Fruit fly (Drosophila melanogaster) whole organism, embryonic: ENCODE measurements around the gene CG13671.
A peak's percentile ranks its signal among the peaks of the same experiment; 100 is the strongest.

Experiments used
- Adf1 ChIP-seq: fragments of 200-800 bp; sonication (Bioruptor generic); IDR thresholded peaks from 2 replicates; pipeline ENCODE4 v1.3.6; 2022; ENCODE audit warnings: missing biosample characterization, missing genetic modification characterization
- Asciz ChIP-seq: fragments of 200-800 bp; sonication (Bioruptor generic); optimal IDR thresholded peaks from 2 replicates; lab custom pipeline; 2017; ENCODE audit warnings: missing biosample characterization, mild to moderate bottlenecking, missing genetic modification characterization, missing genetic modification reagents
- BEAF-32 ChIP-seq: fragments of 200-800 bp; sonication (Bioruptor generic); optimal IDR thresholded peaks from 3 replicates; lab custom pipeline; 2017; ENCODE audit warnings: missing biosample characterization, missing genetic modification characterization, mild to moderate bottlenecking, moderate library complexity, missing genetic modification reagents
- CG14860 ChIP-seq: fragments of 200-800 bp; sonication (Bioruptor generic); IDR thresholded peaks from 3 replicates; pipeline ENCODE4 v1.3.6; 2022; ENCODE audit warnings: missing biosample characterization, missing genetic modification characterization; ENCODE audit not compliant: partially characterized antibody
- CG15479 ChIP-seq: fragments of 200-800 bp; sonication (Bioruptor generic); optimal IDR thresholded peaks from 3 replicates; lab custom pipeline; 2019; ENCODE audit warnings: missing biosample characterization, mild to moderate bottlenecking, missing genetic modification characterization, moderate library complexity
- CG16813 ChIP-seq: fragments of 200-800 bp; sonication (Bioruptor generic); IDR thresholded peaks from 3 replicates; pipeline ENCODE4 v1.3.6; 2022; ENCODE audit warnings: missing biosample characterization, missing genetic modification characterization; ENCODE audit not compliant: partially characterized antibody
- CG16863 ChIP-seq: fragments of 200-800 bp; sonication (Bioruptor generic); optimal IDR thresholded peaks from 3 replicates; lab custom pipeline; 2016; ENCODE audit warnings: missing biosample characterization, missing genetic modification characterization
- CG2116 ChIP-seq: fragments of 200-800 bp; sonication (Bioruptor generic); optimal IDR thresholded peaks from 3 replicates; lab custom pipeline; 2018; ENCODE audit warnings: missing biosample characterization, mild to moderate bottlenecking, missing genetic modification characterization
- CG31388 ChIP-seq: fragments of 200-800 bp; sonication (Bioruptor generic); optimal IDR thresholded peaks from 2 replicates; lab custom pipeline; 2016; ENCODE audit warnings: missing biosample characterization, missing genetic modification characterization
- CG3838 ChIP-seq: fragments of 200-800 bp; sonication (Bioruptor generic); optimal IDR thresholded peaks from 3 replicates; lab custom pipeline; 2016; ENCODE audit warnings: missing biosample characterization, missing genetic modification characterization
- CG42726 ChIP-seq: fragments of 200-800 bp; sonication (Bioruptor generic); IDR thresholded peaks from 2 replicates; pipeline ENCODE4 v1.3.6; 2022; ENCODE audit warnings: missing biosample characterization, missing genetic modification characterization; ENCODE audit not compliant: partially characterized antibody
- CG6272 ChIP-seq: fragments of 200-800 bp; sonication (Bioruptor generic); IDR thresholded peaks from 2 replicates; pipeline ENCODE4 v1.3.6; 2022; ENCODE audit warnings: missing biosample characterization, missing genetic modification characterization
- CG7271 ChIP-seq: fragments of 200-800 bp; sonication (Bioruptor generic); optimal IDR thresholded peaks from 2 replicates; lab custom pipeline; 2018; ENCODE audit warnings: missing biosample characterization, mild to moderate bottlenecking, missing genetic modification characterization, moderate library complexity
- CG8089 ChIP-seq: fragments of 200-800 bp; sonication (Bioruptor generic); optimal IDR thresholded peaks from 3 replicates; lab custom pipeline; 2016; ENCODE audit warnings: missing biosample characterization, missing genetic modification characterization
- Chrac-16 ChIP-seq: fragments of 200-800 bp; sonication (Bioruptor generic); optimal IDR thresholded peaks from 3 replicates; lab custom pipeline; 2016; ENCODE audit warnings: missing biosample characterization, missing genetic modification characterization
- D19A ChIP-seq: fragments of 200-800 bp; optimal IDR thresholded peaks from 3 replicates; lab custom pipeline; 2019; ENCODE audit warnings: missing biosample characterization, mild to moderate bottlenecking, missing genetic modification characterization, moderate library complexity
- Doc2 ChIP-seq: fragments of 200-800 bp; sonication (Bioruptor generic); IDR thresholded peaks from 2 replicates; pipeline ENCODE4 v1.3.6; 2022; ENCODE audit warnings: missing biosample characterization, missing genetic modification characterization
- E2f1 ChIP-seq: fragments of 200-800 bp; sonication (Bioruptor generic); IDR thresholded peaks from 2 replicates; pipeline ENCODE4 v1.3.6; 2022; ENCODE audit warnings: missing biosample characterization, missing genetic modification characterization
- ERR ChIP-seq: fragments of 200-800 bp; sonication (Bioruptor generic); optimal IDR thresholded peaks from 2 replicates; lab custom pipeline; 2016; ENCODE audit warnings: missing biosample characterization, missing genetic modification characterization
- Ets65A ChIP-seq: fragments of 200-800 bp; sonication (Bioruptor generic); peaks from one replicate; lab custom pipeline; 2016; ENCODE audit warnings: missing biosample characterization, missing genetic modification characterization
- Ets97D ChIP-seq: fragments of 200-800 bp; sonication (Bioruptor generic); optimal IDR thresholded peaks from 3 replicates; lab custom pipeline; 2016; ENCODE audit warnings: missing biosample characterization, missing genetic modification characterization
- HmgZ ChIP-seq: fragments of 200-800 bp; sonication (Bioruptor generic); optimal IDR thresholded peaks from 2 replicates; lab custom pipeline; 2018; ENCODE audit warnings: missing biosample characterization, mild to moderate bottlenecking, missing genetic modification characterization
- Hr78 ChIP-seq, 2 experiments: fragments of 200-800 bp in 1 of 2; fragments of >200 bp in 1 of 2; sonication (Bioruptor generic) in 1 of 2; optimal IDR thresholded peaks; 2 replicates each; lab custom pipeline; 2017 to 2019; ENCODE audit warnings: missing biosample characterization in 2 of 2, missing genetic modification characterization in 2 of 2, mild to moderate bottlenecking in 1 of 2, moderate library complexity in 1 of 2
- Meics ChIP-seq: fragments of 200-800 bp; sonication (Bioruptor generic); optimal IDR thresholded peaks from 2 replicates; lab custom pipeline; 2017; ENCODE audit warnings: missing biosample characterization, mild to moderate bottlenecking, missing genetic modification characterization
- NC2β ChIP-seq: fragments of 200-800 bp; sonication (Bioruptor generic); optimal IDR thresholded peaks from 2 replicates; lab custom pipeline; 2016; ENCODE audit warnings: missing biosample characterization, missing genetic modification characterization
- NFAT ChIP-seq: fragments of 200-800 bp; sonication (Bioruptor generic); IDR thresholded peaks from 2 replicates; pipeline ENCODE4 v1.3.6; 2022; ENCODE audit warnings: missing biosample characterization, missing genetic modification characterization
- Neu2 ChIP-seq: fragments of 200-800 bp; sonication (Bioruptor generic); optimal IDR thresholded peaks from 3 replicates; lab custom pipeline; 2016; ENCODE audit warnings: missing biosample characterization, missing genetic modification characterization, borderline replicate concordance
- PHDP ChIP-seq: fragments of 200-800 bp; sonication (Bioruptor generic); optimal IDR thresholded peaks from 3 replicates; lab custom pipeline; 2018; ENCODE audit warnings: missing biosample characterization, mild to moderate bottlenecking, missing genetic modification characterization, moderate library complexity
- Rx ChIP-seq: fragments of 200-800 bp; sonication (Bioruptor generic); IDR thresholded peaks from 2 replicates; pipeline ENCODE4 v1.3.6; 2022; ENCODE audit warnings: missing biosample characterization, missing genetic modification characterization
- Sry-δ ChIP-seq: fragments of 200-800 bp; sonication (Bioruptor generic); optimal IDR thresholded peaks from 2 replicates; lab custom pipeline; 2016; ENCODE audit warnings: missing biosample characterization, missing genetic modification characterization
- al ChIP-seq: fragments of 200-800 bp; sonication (Bioruptor generic); IDR thresholded peaks from 2 replicates; pipeline ENCODE4 v1.3.6; 2022; ENCODE audit warnings: missing biosample characterization, missing genetic modification characterization
- amos ChIP-seq: fragments of 200-800 bp; sonication (Bioruptor generic); IDR thresholded peaks from 2 replicates; pipeline ENCODE4 v1.3.6; 2022; ENCODE audit warnings: missing biosample characterization, missing genetic modification characterization; ENCODE audit not compliant: partially characterized antibody
- ap ChIP-seq: fragments of 200-800 bp; sonication (Bioruptor generic); IDR thresholded peaks from 2 replicates; pipeline ENCODE4 v1.3.6; 2022; ENCODE audit warnings: missing biosample characterization, missing genetic modification characterization
- ato ChIP-seq: fragments of 200-800 bp; sonication (Bioruptor generic); IDR thresholded peaks from 2 replicates; pipeline ENCODE4 v1.3.6; 2022; ENCODE audit warnings: missing biosample characterization, missing genetic modification characterization; ENCODE audit not compliant: partially characterized antibody
- chinmo ChIP-seq: fragments of 200-800 bp; sonication (Bioruptor generic); IDR thresholded peaks from 4 replicates; pipeline ENCODE4 v1.3.6; 2022; ENCODE audit warnings: missing biosample characterization, missing genetic modification characterization; ENCODE audit not compliant: partially characterized antibody
- cwo ChIP-seq: fragments of 200-800 bp; sonication (Bioruptor generic); optimal IDR thresholded peaks from 3 replicates; lab custom pipeline; 2017; ENCODE audit warnings: missing biosample characterization, missing genetic modification characterization, mild to moderate bottlenecking, moderate library complexity, missing genetic modification reagents
- eve ChIP-seq, 2 experiments: fragments of >200 bp; optimal IDR thresholded peaks; 2 replicates each; lab custom pipeline; 2017; ENCODE audit warnings: missing biosample characterization in 2 of 2, missing genetic modification characterization in 2 of 2
- gce ChIP-seq: fragments of 200-800 bp; sonication (Bioruptor generic); IDR thresholded peaks from 3 replicates; pipeline ENCODE4 v1.3.6; 2022; ENCODE audit warnings: missing biosample characterization, missing genetic modification characterization
- gcm ChIP-seq: fragments of 200-800 bp; sonication (Bioruptor generic); optimal IDR thresholded peaks from 2 replicates; lab custom pipeline; 2019; ENCODE audit warnings: missing biosample characterization, mild to moderate bottlenecking, missing genetic modification characterization, moderate library complexity
- hb ChIP-seq: fragments of 200-800 bp; sonication (Bioruptor generic); IDR thresholded peaks from 3 replicates; pipeline ENCODE4 v1.3.6; 2022; ENCODE audit warnings: missing biosample characterization, missing genetic modification characterization; ENCODE audit not compliant: partially characterized antibody
- hkb ChIP-seq, 2 experiments: fragments of 200-800 bp in 1 of 2; fragments of >200 bp in 1 of 2; sonication (Bioruptor generic) in 1 of 2; IDR thresholded peaks in 1 of 2; optimal IDR thresholded peaks in 1 of 2; 2 replicates each; pipeline versions ENCODE4 v1.3.6 to Lab custom; 2017 to 2022; ENCODE audit warnings: missing biosample characterization in 1 of 2, missing genetic modification characterization in 1 of 2
- hth ChIP-seq: fragments of >200 bp; optimal IDR thresholded peaks from 2 replicates; lab custom pipeline; 2017; ENCODE audit warnings: inconsistent platforms
- kah ChIP-seq: fragments of 200-800 bp; sonication (Bioruptor generic); optimal IDR thresholded peaks from 2 replicates; lab custom pipeline; 2018; ENCODE audit warnings: missing biosample characterization, mild to moderate bottlenecking, missing genetic modification characterization
- kni ChIP-seq: fragments of 200-800 bp; sonication (Bioruptor generic); optimal IDR thresholded peaks from 3 replicates; lab custom pipeline; 2017; ENCODE audit warnings: mild to moderate bottlenecking, missing biosample characterization, missing genetic modification reagents, missing genetic modification characterization
- lbe ChIP-seq: fragments of 200-800 bp; sonication (Bioruptor generic); optimal IDR thresholded peaks from 2 replicates; lab custom pipeline; 2016; ENCODE audit warnings: missing biosample characterization, mild to moderate bottlenecking, missing genetic modification characterization
- nerfin-1 ChIP-seq: fragments of 200-800 bp; sonication (Bioruptor generic); optimal IDR thresholded peaks from 3 replicates; lab custom pipeline; 2019; ENCODE audit warnings: missing biosample characterization, mild to moderate bottlenecking, missing genetic modification characterization, moderate library complexity
- phol ChIP-seq: fragments of 200-800 bp; sonication (Bioruptor generic); optimal IDR thresholded peaks from 3 replicates; lab custom pipeline; 2018; ENCODE audit warnings: missing biosample characterization, mild to moderate bottlenecking, missing genetic modification characterization, moderate library complexity
- sens-2 ChIP-seq: fragments of 200-800 bp; sonication (Bioruptor generic); IDR thresholded peaks from 2 replicates; pipeline ENCODE4 v1.3.6; 2022; ENCODE audit warnings: missing biosample characterization, missing genetic modification characterization
- tx ChIP-seq: fragments of 200-800 bp; sonication (Bioruptor generic); optimal IDR thresholded peaks from 2 replicates; lab custom pipeline; 2016; ENCODE audit warnings: missing biosample characterization, missing genetic modification characterization
- unpg ChIP-seq: fragments of 200-800 bp; sonication (Bioruptor generic); optimal IDR thresholded peaks from 3 replicates; lab custom pipeline; 2018; ENCODE audit warnings: missing biosample characterization, mild to moderate bottlenecking, missing genetic modification characterization, moderate library complexity

The CG13671 gene

dm6 chr3L:8296941-8297340, 2.9 kb upstream of the CG13671 start, which contains the start of gene Rab19 (continued):
- TF ChIP-seq hkb (optimal IDR thresholded peaks at IDR 0.05; lab: Kevin White, UChicago) (no peak), hkb (GFP tag; IDR thresholded peaks at IDR 0.05; lab: Robert Waterston, UW) (no peak), E2f1 (no peak), kah (GFP tag; lab: Kevin White, UChicago) (no peak), cwo (no peak), CG6272 (GFP tag; lab: Robert Waterston, UW) (no peak), gcm (GFP tag; lab: Kevin White, UChicago) (no peak), CG42726 (peak; percentile 25; the same call in 1 of the 2 replicates), Sry-δ (GFP tag; lab: Kevin White, UChicago) (peak; percentile 71), kni (GFP tag; lab: Kevin White, UChicago) (no peak), hb (GFP tag; lab: Robert Waterston, UW) (peak; percentile 83), Doc2 (GFP tag; lab: Robert Waterston, UW) (no peak), CG8089 (GFP tag; lab: Kevin White, UChicago) (no peak), NC2β (GFP tag; lab: Kevin White, UChicago) (no peak), BEAF-32 (GFP tag; lab: Kevin White, UChicago) (peak; percentile 86), CG7271 (tag; lab: Kevin White, UChicago) (no peak), CG16813 (peak; percentile 86), tx (GFP tag; lab: Kevin White, UChicago) (no peak), ERR (no peak), gce (GFP tag; lab: Robert Waterston, UW) (no peak), NFAT (GFP tag; lab: Robert Waterston, UW) (no peak), phol (tag; lab: Kevin White, UChicago) (peak; percentile 25), CG2116 (GFP tag; lab: Kevin White, UChicago) (peak; percentile 82), eve (GFP tag; optimal IDR thresholded peaks at IDR 0.05; lab: Kevin White, UChicago) (no peak), CG14860 (GFP tag; lab: Robert Waterston, UW) (peak; percentile 86), PHDP (tag; lab: Kevin White, UChicago) (peak; percentile 12), amos (GFP tag; lab: Robert Waterston, UW) (peak; percentile 79), ato (peak; percentile 19; the same call in 1 of the 2 replicates), CG3838 (no peak), nerfin-1 (tag; lab: Kevin White, UChicago) (no peak), Neu2 (GFP tag; lab: Kevin White, UChicago) (no peak), hth (no peak), unpg (no peak), Ets97D (peak; percentile 3), Asciz (no peak), CG31388 (no peak), CG15479 (GFP tag; lab: Kevin White, UChicago) (no peak), HmgZ (tag; lab: Kevin White, UChicago) (peak; percentile 27), Ets65A (no peak), Hr78 (GFP tag; optimal IDR thresholded peaks at IDR 0.05; lab: Kevin White, UChicago) (peak in 1 of 2 experiments; percentile 100), lbe (GFP tag; lab: Kevin White, UChicago) (no peak), al (GFP tag; lab: Robert Waterston, UW) (no peak), D19A (tag; lab: Kevin White, UChicago) (no peak), ap (GFP tag; lab: Robert Waterston, UW) (no peak), Chrac-16 (no peak), Adf1 (GFP tag; lab: Robert Waterston, UW) (no peak), CG16863 (GFP tag; lab: Kevin White, UChicago) (no peak), Meics (GFP tag; lab: Kevin White, UChicago) (no peak), sens-2 (GFP tag; lab: Robert Waterston, UW) (no peak), chinmo (GFP tag; lab: Robert Waterston, UW) (peak; percentile 84; the same call in 1 of the 4 replicates), Rx (GFP tag; lab: Robert Waterston, UW) (no peak)
